Worm (Caenorhabditis elegans) whole organism, L4 larva: ENCODE measurements around the gene bec-1.

Source experiments
- D1046.2 ChIP-seq: fragments of 200-800 bp; sonication (Bioruptor generic); IDR thresholded peaks from 2 replicates; pipeline ENCODE4 v1.3.6; 2022; ENCODE audit warnings: missing genetic modification characterization, missing compliant biosample characterization
- F10B5.3 ChIP-seq: sonication (generic microtip); optimal IDR thresholded peaks from 2 replicates; lab custom pipeline; 2016; ENCODE audit warnings: mild to moderate bottlenecking, missing genetic modification characterization, missing compliant biosample characterization
- F26F4.8 ChIP-seq: fragments of 200-800 bp; sonication (Bioruptor generic); conservative IDR thresholded peaks from 2 replicates; pipeline ENCODE4 v1.3.6; 2022; ENCODE audit warnings: missing genetic modification characterization, missing compliant biosample characterization
- R02D3.7 ChIP-seq: fragments of 150-350 bp; sonication (generic microtip); optimal IDR thresholded peaks from 3 replicates; lab custom pipeline; 2014; ENCODE audit warnings: missing biosample characterization, missing genetic modification characterization
- T20F7.1 ChIP-seq: fragments of 200-800 bp; sonication (Bioruptor generic); optimal IDR thresholded peaks from 2 replicates; lab custom pipeline; 2018; ENCODE audit warnings: mild to moderate bottlenecking, missing genetic modification characterization, missing compliant biosample characterization
- T26A8.4 ChIP-seq: fragments of 200-800 bp; sonication (Bioruptor generic); IDR thresholded peaks from 2 replicates; pipeline ENCODE4 v1.3.6; 2022; ENCODE audit warnings: missing genetic modification characterization, missing compliant biosample characterization
- ama-1 ChIP-seq: fragments of 150-350 bp; optimal IDR thresholded peaks from 2 replicates; lab custom pipeline; 2014; ENCODE audit warnings: inconsistent platforms, mixed read lengths
- arid-1 ChIP-seq: fragments of 200-800 bp; sonication (Bioruptor generic); conservative IDR thresholded peaks from 2 replicates; pipeline ENCODE4 v1.3.6; 2022; ENCODE audit warnings: missing genetic modification reagents, missing genetic modification characterization, missing compliant biosample characterization
- ceh-20 ChIP-seq: fragments of 200-800 bp; sonication (Bioruptor generic); IDR thresholded peaks from 2 replicates; pipeline ENCODE4 v1.3.6; 2022; ENCODE audit warnings: missing genetic modification reagents, missing genetic modification characterization, missing compliant biosample characterization
- ceh-32 ChIP-seq: sonication (generic microtip); optimal IDR thresholded peaks from 2 replicates; lab custom pipeline; 2016; ENCODE audit warnings: mild to moderate bottlenecking, missing genetic modification characterization, missing compliant biosample characterization; ENCODE audit not compliant: poor library complexity
- ceh-82 ChIP-seq: sonication (generic microtip); optimal IDR thresholded peaks from 2 replicates; lab custom pipeline; 2017; ENCODE audit warnings: missing biosample characterization, missing genetic modification characterization
- daf-12 ChIP-seq: fragments of 150-350 bp; optimal IDR thresholded peaks from 2 replicates; lab custom pipeline; 2014; ENCODE audit warnings: missing biosample characterization, missing genetic modification reagents, missing genetic modification characterization
- daf-16 ChIP-seq, 3 experiments: sonication (generic microtip); optimal IDR thresholded peaks; 2 replicates each; lab custom pipeline; 2016 to 2017; ENCODE audit warnings: missing genetic modification characterization in 3 of 3, missing genetic modification reagents in 3 of 3, mild to moderate bottlenecking in 2 of 3, missing compliant biosample characterization in 2 of 3, missing biosample characterization in 1 of 3, moderate library complexity in 1 of 3
- dmd-6 ChIP-seq: fragments of 200-800 bp; sonication (Bioruptor generic); IDR thresholded peaks from 2 replicates; pipeline ENCODE4 v1.3.6; 2022; ENCODE audit warnings: missing genetic modification reagents, missing genetic modification characterization, missing compliant biosample characterization
- duxl-1 ChIP-seq: sonication (generic microtip); optimal IDR thresholded peaks from 2 replicates; lab custom pipeline; 2016; ENCODE audit warnings: mild to moderate bottlenecking, missing genetic modification characterization, moderate library complexity, missing compliant biosample characterization; ENCODE audit not compliant: poor library complexity
- dve-1 ChIP-seq: sonication (generic microtip); optimal IDR thresholded peaks from 2 replicates; lab custom pipeline; 2017; ENCODE audit warnings: antibody characterized with exemption, mild to moderate bottlenecking, missing genetic modification characterization, missing compliant biosample characterization; ENCODE audit not compliant: insufficient read depth
- egl-27 ChIP-seq: sonication (generic microtip); optimal IDR thresholded peaks from 3 replicates; lab custom pipeline; 2017; ENCODE audit warnings: missing biosample characterization, missing genetic modification reagents, missing genetic modification characterization
- hif-1 ChIP-seq, 2 experiments: sonication (generic microtip); optimal IDR thresholded peaks; 2 replicates each; lab custom pipeline; 2016 to 2017; ENCODE audit warnings: missing compliant biosample characterization in 2 of 2, missing genetic modification characterization in 2 of 2, missing genetic modification reagents in 2 of 2, missing genotype in 2 of 2, mild to moderate bottlenecking in 1 of 2
- hlh-11 ChIP-seq: fragments of 200-800 bp; sonication (Bioruptor generic); optimal IDR thresholded peaks from 2 replicates; lab custom pipeline; 2018; ENCODE audit warnings: mild to moderate bottlenecking, missing genetic modification characterization, missing compliant biosample characterization
- jun-1 ChIP-seq: fragments of 150-350 bp; optimal IDR thresholded peaks from 2 replicates; lab custom pipeline; 2014; ENCODE audit warnings: missing biosample characterization, missing genetic modification reagents, missing genetic modification characterization
- lim-7 ChIP-seq: fragments of 200-800 bp; sonication (Bioruptor generic); IDR thresholded peaks from 2 replicates; pipeline ENCODE4 v1.3.6; 2022; ENCODE audit warnings: missing genetic modification characterization, missing compliant biosample characterization
- lin-1 ChIP-seq: fragments of 200-800 bp; sonication (Bioruptor generic); IDR thresholded peaks from 2 replicates; pipeline ENCODE4 v1.3.6; 2022; ENCODE audit warnings: missing genetic modification reagents, missing genetic modification characterization, missing compliant biosample characterization
- lin-13 ChIP-seq: fragments of 150-350 bp; optimal IDR thresholded peaks from 2 replicates; lab custom pipeline; 2014; ENCODE audit warnings: missing biosample characterization, missing genetic modification reagents, missing genetic modification characterization
- lin-29 ChIP-seq: fragments of 200-800 bp; sonication (Bioruptor generic); IDR thresholded peaks from 2 replicates; pipeline ENCODE4 v1.3.6; 2022; ENCODE audit warnings: missing genetic modification reagents, missing genetic modification characterization, missing compliant biosample characterization
- lin-39 ChIP-seq: fragments of 150-350 bp; optimal IDR thresholded peaks from 2 replicates; lab custom pipeline; 2014; ENCODE audit warnings: missing biosample characterization, missing genetic modification reagents, missing genetic modification characterization
- mdt-29 ChIP-seq: fragments of 200-800 bp; sonication (Bioruptor generic); IDR thresholded peaks from 2 replicates; pipeline ENCODE4 v1.3.6; 2022; ENCODE audit warnings: missing genetic modification reagents, missing genetic modification characterization, missing compliant biosample characterization
- mxl-3 ChIP-seq: fragments of 200-800 bp; sonication (Bioruptor generic); optimal IDR thresholded peaks from 2 replicates; lab custom pipeline; 2018; ENCODE audit warnings: mild to moderate bottlenecking, missing genetic modification characterization, missing compliant biosample characterization
- nhr-102 ChIP-seq: sonication (generic microtip); optimal IDR thresholded peaks from 2 replicates; lab custom pipeline; 2016; ENCODE audit warnings: mild to moderate bottlenecking, missing genetic modification characterization, moderate library complexity, missing compliant biosample characterization
- nhr-11 ChIP-seq: fragments of 150-350 bp; optimal IDR thresholded peaks from 2 replicates; lab custom pipeline; 2014; ENCODE audit warnings: missing biosample characterization, missing genetic modification characterization
- nhr-111 ChIP-seq: fragments of 200-800 bp; sonication (Bioruptor generic); optimal IDR thresholded peaks from 2 replicates; lab custom pipeline; 2018; ENCODE audit warnings: mild to moderate bottlenecking, missing genetic modification characterization, missing compliant biosample characterization
- nhr-237 ChIP-seq: sonication (generic microtip); optimal IDR thresholded peaks from 2 replicates; lab custom pipeline; 2017; ENCODE audit warnings: missing biosample characterization, missing genetic modification characterization
- nhr-25 ChIP-seq: sonication (generic microtip); optimal IDR thresholded peaks from 2 replicates; lab custom pipeline; 2017; ENCODE audit warnings: missing genetic modification characterization, mild to moderate bottlenecking, missing compliant biosample characterization, antibody characterized with exemption, moderate library complexity, borderline replicate concordance; ENCODE audit not compliant: insufficient read depth
- nhr-28 ChIP-seq: fragments of 150-350 bp; optimal IDR thresholded peaks from 2 replicates; lab custom pipeline; 2014; ENCODE audit warnings: missing biosample characterization, missing genetic modification characterization
- nhr-41 ChIP-seq: fragments of 200-800 bp; sonication (Bioruptor generic); IDR thresholded peaks from 2 replicates; pipeline ENCODE4 v1.3.6; 2022; ENCODE audit warnings: missing genetic modification reagents, missing genetic modification characterization, missing compliant biosample characterization
- nhr-76 ChIP-seq: fragments of 150-350 bp; optimal IDR thresholded peaks from 2 replicates; lab custom pipeline; 2014; ENCODE audit warnings: missing biosample characterization, missing genetic modification characterization
- php-3 ChIP-seq: fragments of 200-800 bp; sonication (Bioruptor generic); IDR thresholded peaks from 2 replicates; pipeline ENCODE4 v1.3.6; 2022; ENCODE audit warnings: missing genetic modification reagents, missing genetic modification characterization, missing compliant biosample characterization
- pqm-1 ChIP-seq: sonication (generic microtip); optimal IDR thresholded peaks from 2 replicates; lab custom pipeline; 2017; ENCODE audit warnings: missing biosample characterization, missing genetic modification characterization
- saeg-2 ChIP-seq: fragments of 200-800 bp; sonication (Bioruptor generic); IDR thresholded peaks from 2 replicates; pipeline ENCODE4 v1.3.6; 2022; ENCODE audit warnings: missing genetic modification reagents, missing genetic modification characterization, missing compliant biosample characterization
- skn-1 ChIP-seq: fragments of 150-350 bp; optimal IDR thresholded peaks from 2 replicates; lab custom pipeline; 2014; ENCODE audit warnings: missing biosample characterization, missing genetic modification characterization
- snpc-1.2 ChIP-seq: fragments of 200-800 bp; sonication (Bioruptor generic); IDR thresholded peaks from 2 replicates; pipeline ENCODE4 v1.3.6; 2022; ENCODE audit warnings: missing genetic modification reagents, missing genetic modification characterization, missing compliant biosample characterization
- snpc-4 ChIP-seq: fragments of 150-350 bp; optimal IDR thresholded peaks from 2 replicates; lab custom pipeline; 2014; ENCODE audit warnings: missing biosample characterization, missing genetic modification characterization
- tag-97 ChIP-seq: fragments of 200-800 bp; sonication (Bioruptor generic); IDR thresholded peaks from 2 replicates; pipeline ENCODE4 v1.3.6; 2022; ENCODE audit warnings: missing genetic modification characterization, missing compliant biosample characterization
- unc-62 ChIP-seq, 3 experiments: fragments of 150-350 bp in 1 of 3; sonication (generic microtip); optimal IDR thresholded peaks in 2 of 3; peaks in 1 of 3; 1 replicate in 1 of 3; 2 replicates in 2 of 3; lab custom pipeline; 2014 to 2017; ENCODE audit warnings: missing biosample characterization in 3 of 3, missing genetic modification characterization in 3 of 3, missing genetic modification reagents in 3 of 3, missing genotype in 1 of 3
- vab-7 ChIP-seq: fragments of 200-800 bp; sonication (Bioruptor generic); IDR thresholded peaks from 2 replicates; pipeline ENCODE4 v1.3.6; 2022; ENCODE audit warnings: missing genetic modification reagents, missing genetic modification characterization, missing compliant biosample characterization
- zag-1 ChIP-seq: fragments of 150-350 bp; optimal IDR thresholded peaks from 2 replicates; lab custom pipeline; 2014; ENCODE audit warnings: missing biosample characterization, missing genetic modification characterization
- zfp-2 ChIP-seq: sonication (generic microtip); optimal IDR thresholded peaks from 2 replicates; lab custom pipeline; 2016; ENCODE audit warnings: mild to moderate bottlenecking, missing genetic modification characterization, missing compliant biosample characterization
- ztf-7 ChIP-seq: fragments of 150-350 bp; optimal IDR thresholded peaks from 2 replicates; lab custom pipeline; 2014; ENCODE audit warnings: missing biosample characterization, missing genetic modification characterization

bec-1 gene

DNA sequence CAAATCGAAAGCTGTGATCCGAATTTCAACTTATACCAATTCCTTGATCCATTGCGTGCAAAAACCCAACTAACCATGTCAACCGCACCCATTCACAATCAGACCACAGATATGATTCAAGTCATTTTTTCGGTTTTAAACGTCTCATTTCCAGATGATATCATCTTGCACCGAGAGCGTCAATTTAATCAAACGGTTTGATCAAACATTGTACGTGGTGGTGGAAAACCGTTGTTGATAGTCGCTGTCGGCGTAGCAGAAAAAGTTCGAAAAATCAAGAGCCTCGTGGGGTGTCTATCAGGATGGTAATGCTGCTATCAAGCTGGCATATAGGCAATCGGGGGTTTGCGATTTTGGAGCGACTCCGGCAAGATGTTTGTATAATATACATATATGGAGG, 5.3 kb downstream of the bec-1 start (continued):
- TF ChIP-seq arid-1 (GFP tag; lab: Robert Waterston, UW) (no peak), daf-12 (tag; lab: Kevin White, UChicago) (no peak), ceh-32 (no peak), jun-1 (tag; lab: Kevin White, UChicago) (no peak), nhr-25 (tag; lab: Kevin White, UChicago) (no peak)
- TF ChIP-seq, all 104 proteins: peak for 13

DNA sequence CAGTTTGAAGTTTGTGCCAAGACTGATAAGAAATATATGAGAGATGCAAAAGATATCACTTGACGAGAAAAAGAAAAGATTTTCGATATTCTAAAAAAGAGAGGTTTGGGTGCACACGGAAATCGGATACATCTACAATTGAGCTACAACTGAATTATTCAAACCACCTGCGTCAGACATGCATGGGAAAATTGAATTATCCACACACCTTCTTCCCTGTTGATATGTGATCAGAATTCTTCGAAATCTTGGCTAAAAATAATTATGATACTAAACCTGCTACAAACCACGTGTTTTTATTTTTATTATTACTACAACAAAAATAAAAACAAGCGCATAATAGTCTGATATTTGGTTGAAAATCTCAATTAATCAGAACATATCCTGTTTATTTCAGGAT, 6.0 kb downstream of the bec-1 start:
- TF ChIP-seq zag-1 = no peak
- TF ChIP-seq nhr-76 (tag; lab: Kevin White, UChicago) = no peak
- no peak for TF ChIP-seq nhr-11 (tag; lab: Kevin White, UChicago)
- no peak for TF ChIP-seq lim-7
- no peak for TF ChIP-seq daf-16 (GFP tag; optimal IDR thresholded peaks at IDR 0.05; lab: Kevin White, UChicago)
- TF ChIP-seq daf-16 (tag; optimal IDR thresholded peaks at IDR 0.05; lab: Kevin White, UChicago) = peak; percentile 31
- TF ChIP-seq dmd-6 (GFP tag; lab: Robert Waterston, UW) = peak; percentile 36; the same call in 1 of the 2 replicates
- no peak for TF ChIP-seq arid-1 (GFP tag; lab: Robert Waterston, UW)
- TF ChIP-seq zfp-2 (tag; lab: Kevin White, UChicago) = no peak
- TF ChIP-seq hlh-11 (tag; lab: Kevin White, UChicago) = peak; percentile 15
- peak in 1 of 2 experiments; percentile 13 for TF ChIP-seq unc-62 (GFP tag; optimal IDR thresholded peaks at IDR 0.05 in 1 of 2; lab: Kevin White, UChicago)
- TF ChIP-seq unc-62 (tag; optimal IDR thresholded peaks at IDR 0.05; lab: Kevin White, UChicago) = no peak
- TF ChIP-seq php-3 (GFP tag; lab: Robert Waterston, UW) = no peak
- no peak for TF ChIP-seq lin-1 (GFP tag; lab: Robert Waterston, UW)
- peak; percentile 41 for TF ChIP-seq nhr-28 (tag; lab: Kevin White, UChicago)
- TF ChIP-seq tag-97 (GFP tag; lab: Robert Waterston, UW) = no peak
- TF ChIP-seq vab-7 (GFP tag; lab: Robert Waterston, UW) = no peak
- no peak for TF ChIP-seq F10B5.3 (tag; lab: Kevin White, UChicago)
- no peak for TF ChIP-seq T20F7.1 (GFP tag; lab: Kevin White, UChicago)
- TF ChIP-seq lin-29 (GFP tag; lab: Robert Waterston, UW) = no peak
- TF ChIP-seq nhr-25 (tag; lab: Kevin White, UChicago) = no peak
- TF ChIP-seq mxl-3 (GFP tag; lab: Kevin White, UChicago) = no peak
- no peak for TF ChIP-seq F26F4.8 (GFP tag; lab: Robert Waterston, UW)
- TF ChIP-seq T26A8.4 (GFP tag; lab: Robert Waterston, UW) = no peak
- TF ChIP-seq lin-39 = no peak
- no peak for TF ChIP-seq nhr-102
- no peak for TF ChIP-seq nhr-41 (GFP tag; lab: Robert Waterston, UW)
- TF ChIP-seq ztf-7 (tag; lab: Kevin White, UChicago) = no peak
- no peak for TF ChIP-seq nhr-237
- no peak for TF ChIP-seq saeg-2
- no peak for TF ChIP-seq mdt-29 (GFP tag; lab: Robert Waterston, UW)
- TF ChIP-seq duxl-1 (tag; lab: Kevin White, UChicago) = no peak
- TF ChIP-seq ceh-32 = no peak
- no peak for TF ChIP-seq D1046.2 (GFP tag; lab: Robert Waterston, UW)
- TF ChIP-seq ceh-82 (tag; lab: Kevin White, UChicago) = no peak
- TF ChIP-seq lin-13 (GFP tag; lab: Kevin White, UChicago) = no peak

DNA sequence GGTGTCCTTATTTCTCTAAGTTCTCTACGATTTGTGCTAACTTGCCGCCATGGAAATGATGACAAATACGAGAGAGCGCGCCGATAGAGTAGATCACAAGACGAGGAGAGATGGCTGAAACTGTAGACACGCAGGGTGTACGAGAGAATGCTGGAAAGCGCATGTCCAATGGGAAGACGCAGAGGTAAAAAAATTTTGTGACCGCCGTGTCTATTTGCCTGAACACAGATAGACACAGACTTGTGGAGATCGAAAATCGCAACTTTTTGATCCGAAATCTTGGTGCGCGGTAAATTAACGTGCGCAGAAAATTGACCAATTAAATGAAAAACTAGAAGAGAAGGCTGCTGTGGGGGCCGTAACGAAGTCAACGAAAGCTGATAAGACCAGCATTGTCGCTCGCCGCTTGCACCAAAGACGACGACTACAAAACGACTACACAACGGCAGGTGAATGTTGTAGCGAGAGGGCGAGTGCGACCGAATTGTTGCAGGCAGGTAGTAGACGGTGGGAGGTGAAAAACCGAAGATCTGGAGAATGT, 7.0 kb downstream of the bec-1 start:
- TF ChIP-seq egl-27 (no peak), ceh-82 (tag; lab: Kevin White, UChicago) (no peak), R02D3.7 (tag; lab: Kevin White, UChicago) (no peak), duxl-1 (tag; lab: Kevin White, UChicago) (peak; percentile 31), lim-7 (no peak), jun-1 (tag; lab: Kevin White, UChicago) (peak; percentile 62), hif-1 (tag; optimal IDR thresholded peaks at IDR 0.05; lab: Kevin White, UChicago) (peak in 1 of 2 experiments; percentile 85), skn-1 (tag; lab: Kevin White, UChicago) (no peak), ceh-20 (0 out of 2 replicates have a peak, but pooled peaks have one; percentile 23), snpc-4 (tag; lab: Kevin White, UChicago) (no peak), dve-1 (tag; lab: Kevin White, UChicago) (peak; percentile 82), snpc-1.2 (GFP tag; lab: Robert Waterston, UW) (no peak), pqm-1 (tag; lab: Kevin White, UChicago) (no peak), nhr-111 (GFP tag; lab: Kevin White, UChicago) (no peak), ama-1 (lab: Kevin White, UChicago) (no peak), mdt-29 (GFP tag; lab: Robert Waterston, UW) (no peak)
